Worm (Caenorhabditis elegans) whole organism, young adult: ENCODE measurements around the gene Y45F10B.9.

Source experiments
- T07F8.4 ChIP-seq: sonication (generic microtip); optimal IDR thresholded peaks from 2 replicates; lab custom pipeline; 2016; ENCODE audit warnings: mild to moderate bottlenecking, missing genetic modification characterization, moderate library complexity, missing compliant biosample characterization
- Y53G8AR.9 ChIP-seq: fragments of 200-800 bp; sonication (Bioruptor generic); conservative IDR thresholded peaks from 2 replicates; pipeline ENCODE4 v1.3.6; 2022; ENCODE audit warnings: missing genetic modification reagents, missing genetic modification characterization, missing compliant biosample characterization
- Y56A3A.18 ChIP-seq: fragments of 200-800 bp; sonication (Bioruptor generic); IDR thresholded peaks from 2 replicates; pipeline ENCODE4 v1.3.6; 2022; ENCODE audit warnings: missing genetic modification reagents, missing genetic modification characterization, missing compliant biosample characterization
- ama-1 ChIP-seq, 3 experiments: fragments of 150-350 bp in 1 of 3; sonication (generic microtip) in 2 of 3; optimal IDR thresholded peaks; 2 replicates each; lab custom pipeline; 2014 to 2018; ENCODE audit warnings: missing biosample characterization in 2 of 3, missing genetic modification characterization in 2 of 3, missing genetic modification reagents in 2 of 3
- nfya-1 ChIP-seq: sonication (generic microtip); optimal IDR thresholded peaks from 2 replicates; lab custom pipeline; 2017; ENCODE audit warnings: antibody characterized with exemption, missing compliant biosample characterization, missing genetic modification characterization, borderline replicate concordance; ENCODE audit not compliant: insufficient read depth
- nhr-179 ChIP-seq: sonication (generic microtip); optimal IDR thresholded peaks from 2 replicates; lab custom pipeline; 2016; ENCODE audit warnings: mild to moderate bottlenecking, missing genetic modification characterization, missing compliant biosample characterization
- pha-4 ChIP-seq: fragments of 150-350 bp; sonication (generic microtip); optimal IDR thresholded peaks from 2 replicates; lab custom pipeline; 2014; ENCODE audit warnings: missing biosample characterization, missing genetic modification reagents, missing genetic modification characterization
- snpc-3.4 ChIP-seq: sonication (generic microtip); optimal IDR thresholded peaks from 2 replicates; lab custom pipeline; 2017; ENCODE audit warnings: missing genetic modification characterization, mild to moderate bottlenecking, missing compliant biosample characterization, antibody characterized with exemption, moderate library complexity, missing genotype, missing genetic modification reagents

DNA sequence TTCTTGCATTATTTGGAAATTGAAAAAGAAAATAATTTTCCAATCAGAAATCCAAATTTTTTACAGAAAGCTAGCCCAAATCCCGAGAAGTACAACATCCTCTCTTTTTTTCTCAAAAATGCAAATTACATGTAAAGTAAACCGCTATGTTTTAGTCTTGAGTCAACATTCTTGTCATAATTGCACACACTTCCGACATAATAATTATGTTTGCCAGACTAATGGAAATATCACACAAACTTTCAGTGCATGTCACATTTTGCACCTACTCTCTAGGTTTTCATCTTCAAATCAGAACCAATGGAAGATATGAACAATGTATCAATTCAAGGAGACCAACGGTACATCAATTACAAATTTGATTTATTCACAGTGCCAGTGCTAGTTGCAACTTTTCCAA is 13.1 kb downstream of the Y45F10B.9 start, which contains the start of gene sru-11:
- TF ChIP-seq nfya-1 (tag; lab: Kevin White, UChicago) (no peak), Y56A3A.18 (GFP tag; lab: Robert Waterston, UW) (no peak), ama-1 (optimal IDR thresholded peaks at IDR 0.05; lab: Kevin White, UChicago) (no peak), ama-1 (GFP tag; optimal IDR thresholded peaks at IDR 0.05; lab: Kevin White, UChicago) (no peak), pha-4 (no peak), T07F8.4 (tag; lab: Kevin White, UChicago) (no peak), nhr-179 (tag; lab: Kevin White, UChicago) (no peak), Y53G8AR.9 (GFP tag; lab: Robert Waterston, UW) (no peak), snpc-3.4 (no peak)
